Worm (Caenorhabditis elegans) whole organism, L3 larva: ENCODE results near the gene F53F1.3.

Experiments
- R02D3.7 ChIP-seq: fragments of 150-350 bp; optimal IDR thresholded peaks from 2 replicates; lab custom pipeline; 2014; ENCODE audit warnings: missing biosample characterization, missing genetic modification characterization
- ama-1 ChIP-seq: fragments of 150-350 bp; optimal IDR thresholded peaks from 2 replicates; lab custom pipeline; 2018
- ceh-16 ChIP-seq: sonication (generic microtip); optimal IDR thresholded peaks from 2 replicates; lab custom pipeline; 2017; ENCODE audit warnings: missing biosample characterization, missing genetic modification characterization
- ceh-28 ChIP-seq: fragments of 150-350 bp; optimal IDR thresholded peaks from 2 replicates; lab custom pipeline; 2014; ENCODE audit warnings: missing biosample characterization, missing genetic modification reagents, missing genetic modification characterization
- ceh-82 ChIP-seq: fragments of 150-350 bp; optimal IDR thresholded peaks from 2 replicates; lab custom pipeline; 2014; ENCODE audit warnings: missing biosample characterization, missing genetic modification characterization
- egl-5 ChIP-seq: fragments of 150-350 bp; optimal IDR thresholded peaks from 2 replicates; lab custom pipeline; 2017; ENCODE audit warnings: missing biosample characterization, missing genetic modification reagents, missing genetic modification characterization, inconsistent platforms
- elt-1 ChIP-seq: fragments of 150-350 bp; optimal IDR thresholded peaks from 2 replicates; lab custom pipeline; 2014; ENCODE audit warnings: missing biosample characterization, missing genetic modification characterization
- elt-2 ChIP-seq: sonication (generic microtip); optimal IDR thresholded peaks from 2 replicates; lab custom pipeline; 2016; ENCODE audit warnings: missing genetic modification reagents, mild to moderate bottlenecking, missing genetic modification characterization, missing compliant biosample characterization
- elt-3 ChIP-seq, 3 experiments: fragments of 150-350 bp in 1 of 3; sonication (generic microtip) in 2 of 3; optimal IDR thresholded peaks; 2 replicates in 2 of 3; 4 replicates in 1 of 3; lab custom pipeline; 2014 to 2017; ENCODE audit warnings: missing biosample characterization in 3 of 3, missing genetic modification characterization in 3 of 3
- fkh-10 ChIP-seq: sonication (generic microtip); optimal IDR thresholded peaks from 2 replicates; lab custom pipeline; 2017; ENCODE audit warnings: missing biosample characterization, missing genetic modification reagents, missing genetic modification characterization
- hmg-11 ChIP-seq: sonication (generic microtip); optimal IDR thresholded peaks from 2 replicates; lab custom pipeline; 2016; ENCODE audit warnings: missing genetic modification characterization, missing compliant biosample characterization
- jun-1 ChIP-seq: fragments of 150-350 bp; optimal IDR thresholded peaks from 2 replicates; lab custom pipeline; 2014; ENCODE audit warnings: missing biosample characterization, missing genetic modification reagents, missing genetic modification characterization
- lin-39 ChIP-seq: fragments of 150-350 bp; optimal IDR thresholded peaks from 2 replicates; lab custom pipeline; 2018; ENCODE audit warnings: missing biosample characterization, missing genetic modification reagents, missing genetic modification characterization
- lsy-12 ChIP-seq: sonication (generic microtip); optimal IDR thresholded peaks from 2 replicates; lab custom pipeline; 2016; ENCODE audit warnings: mild to moderate bottlenecking, missing genetic modification characterization, missing compliant biosample characterization
- mdl-1 ChIP-seq: fragments of 150-350 bp; optimal IDR thresholded peaks from 2 replicates; lab custom pipeline; 2014; ENCODE audit warnings: missing biosample characterization, missing genetic modification characterization
- mml-1 ChIP-seq: fragments of 150-350 bp; sonication (generic microtip); optimal IDR thresholded peaks from 3 replicates; lab custom pipeline; 2014; ENCODE audit warnings: missing biosample characterization, missing genetic modification characterization
- nfya-1 ChIP-seq: sonication (generic microtip); optimal IDR thresholded peaks from 2 replicates; lab custom pipeline; 2017; ENCODE audit warnings: missing genetic modification characterization, mild to moderate bottlenecking, missing compliant biosample characterization, antibody characterized with exemption, moderate library complexity; ENCODE audit not compliant: insufficient read depth
- nhr-11 ChIP-seq: fragments of 150-350 bp; optimal IDR thresholded peaks from 2 replicates; lab custom pipeline; 2014; ENCODE audit warnings: missing biosample characterization, missing genetic modification characterization
- nhr-12 ChIP-seq: fragments of 150-350 bp; optimal IDR thresholded peaks from 2 replicates; lab custom pipeline; 2014; ENCODE audit warnings: missing biosample characterization, missing genetic modification characterization
- nhr-23 ChIP-seq: fragments of 150-350 bp; optimal IDR thresholded peaks from 2 replicates; lab custom pipeline; 2014; ENCODE audit warnings: missing biosample characterization, missing genetic modification reagents, missing genetic modification characterization
- nhr-237 ChIP-seq: fragments of 150-350 bp; optimal IDR thresholded peaks from 2 replicates; lab custom pipeline; 2014; ENCODE audit warnings: missing biosample characterization, missing genetic modification characterization
- nhr-25 ChIP-seq: sonication (generic microtip); optimal IDR thresholded peaks from 2 replicates; lab custom pipeline; 2017; ENCODE audit warnings: missing biosample characterization, missing genetic modification characterization
- nhr-28 ChIP-seq: fragments of 150-350 bp; optimal IDR thresholded peaks from 2 replicates; lab custom pipeline; 2014; ENCODE audit warnings: missing biosample characterization, missing genetic modification characterization
- nhr-43 ChIP-seq: sonication (generic microtip); optimal IDR thresholded peaks from 2 replicates; lab custom pipeline; 2016; ENCODE audit warnings: mild to moderate bottlenecking, missing genetic modification characterization, missing compliant biosample characterization; ENCODE audit not compliant: poor library complexity, severe bottlenecking
- nhr-67 ChIP-seq: fragments of 150-350 bp; optimal IDR thresholded peaks from 2 replicates; lab custom pipeline; 2014; ENCODE audit warnings: missing biosample characterization, missing genetic modification characterization
- nhr-76 ChIP-seq: fragments of 150-350 bp; sonication (generic microtip); optimal IDR thresholded peaks from 5 replicates; lab custom pipeline; 2014; ENCODE audit warnings: missing biosample characterization, missing genetic modification characterization
- pha-4 ChIP-seq: fragments of 150-350 bp; optimal IDR thresholded peaks from 2 replicates; lab custom pipeline; 2014; ENCODE audit warnings: missing biosample characterization, missing genetic modification reagents, missing genetic modification characterization
- pqm-1 ChIP-seq: fragments of 150-350 bp; optimal IDR thresholded peaks from 2 replicates; lab custom pipeline; 2017; ENCODE audit warnings: missing biosample characterization, missing genetic modification characterization, inconsistent platforms
- sea-2 ChIP-seq: fragments of 150-350 bp; sonication (generic microtip); optimal IDR thresholded peaks from 4 replicates; lab custom pipeline; 2014; ENCODE audit warnings: missing biosample characterization, missing genetic modification reagents, missing genetic modification characterization
- skn-1 ChIP-seq: fragments of 150-350 bp; optimal IDR thresholded peaks from 2 replicates; lab custom pipeline; 2014; ENCODE audit warnings: missing biosample characterization, missing genetic modification characterization
- tbx-2 ChIP-seq: sonication (generic microtip); optimal IDR thresholded peaks from 2 replicates; lab custom pipeline; 2016; ENCODE audit warnings: mild to moderate bottlenecking, missing genetic modification characterization, missing compliant biosample characterization
- unc-39 ChIP-seq: sonication (generic microtip); optimal IDR thresholded peaks from 4 replicates; lab custom pipeline; 2017; ENCODE audit warnings: missing biosample characterization, missing genetic modification characterization
- unc-62 ChIP-seq: fragments of 150-350 bp; sonication (generic microtip); optimal IDR thresholded peaks from 4 replicates; lab custom pipeline; 2014; ENCODE audit warnings: missing biosample characterization, missing genetic modification reagents, missing genetic modification characterization
- zag-1 ChIP-seq: fragments of 150-350 bp; optimal IDR thresholded peaks from 2 replicates; lab custom pipeline; 2014; ENCODE audit warnings: missing biosample characterization, missing genetic modification characterization
- ztf-11 ChIP-seq: fragments of 150-350 bp; optimal IDR thresholded peaks from 2 replicates; lab custom pipeline; 2014; ENCODE audit warnings: missing biosample characterization, missing genetic modification characterization

F53F1.3 gene

DNA sequence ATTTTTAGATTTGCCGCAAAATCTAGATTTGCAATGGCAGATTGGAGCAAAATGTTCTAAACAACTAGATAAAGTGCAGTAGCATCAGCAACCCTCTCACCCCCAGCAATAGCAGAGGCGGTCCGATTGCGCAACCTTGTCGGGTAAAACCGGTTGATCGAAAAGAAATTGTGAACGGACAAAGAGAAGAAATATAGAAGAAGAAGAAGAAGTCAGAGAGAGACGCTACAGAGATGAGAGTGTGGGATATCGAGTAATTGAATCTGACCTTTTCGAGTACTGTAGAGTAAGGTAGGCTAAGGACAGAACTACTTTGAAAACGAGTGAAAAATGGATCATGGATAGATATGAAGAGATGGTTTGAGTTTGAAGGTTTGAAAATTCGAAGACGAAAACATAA, 32.2 kb upstream of the F53F1.3 start:
- peak; percentile 34 for TF ChIP-seq nhr-23 (tag; lab: Kevin White, UChicago)
- TF ChIP-seq elt-1 (tag; lab: Kevin White, UChicago) = peak; percentile 27
- no peak for TF ChIP-seq hmg-11 (tag; lab: Kevin White, UChicago)
- no peak for TF ChIP-seq ceh-82 (tag; lab: Kevin White, UChicago)
- TF ChIP-seq pqm-1 = no peak
- no peak for TF ChIP-seq skn-1
- no peak for TF ChIP-seq ama-1 (lab: Kevin White, UChicago)
- no peak for TF ChIP-seq elt-2 (tag; lab: Kevin White, UChicago)
- TF ChIP-seq ceh-16 (tag; lab: Kevin White, UChicago) = no peak
- no peak for TF ChIP-seq ztf-11 (tag; lab: Kevin White, UChicago)
- no peak for TF ChIP-seq nhr-237 (tag; lab: Kevin White, UChicago)
- TF ChIP-seq nhr-12 (tag; lab: Kevin White, UChicago) = no peak
- TF ChIP-seq nhr-67 = no peak
- TF ChIP-seq egl-5 (tag; lab: Kevin White, UChicago) = no peak
- TF ChIP-seq nhr-11 (tag; lab: Kevin White, UChicago) = no peak
- no peak for TF ChIP-seq unc-39 (tag; lab: Kevin White, UChicago)
- peak; percentile 33 for TF ChIP-seq nhr-43
- no peak for TF ChIP-seq mml-1
- no peak for TF ChIP-seq zag-1 (tag; lab: Kevin White, UChicago)
- TF ChIP-seq lsy-12 (tag; lab: Kevin White, UChicago) = no peak
- TF ChIP-seq R02D3.7 (tag; lab: Kevin White, UChicago) = peak; percentile 19
- TF ChIP-seq ceh-28 (tag; lab: Kevin White, UChicago) = peak; percentile 18
- peak; percentile 82 for TF ChIP-seq nhr-25 (tag; lab: Kevin White, UChicago)
- TF ChIP-seq nfya-1 = peak; percentile 4
- no peak for TF ChIP-seq lin-39 (tag; lab: Kevin White, UChicago)
- TF ChIP-seq, all 47 proteins: peak for 7

DNA sequence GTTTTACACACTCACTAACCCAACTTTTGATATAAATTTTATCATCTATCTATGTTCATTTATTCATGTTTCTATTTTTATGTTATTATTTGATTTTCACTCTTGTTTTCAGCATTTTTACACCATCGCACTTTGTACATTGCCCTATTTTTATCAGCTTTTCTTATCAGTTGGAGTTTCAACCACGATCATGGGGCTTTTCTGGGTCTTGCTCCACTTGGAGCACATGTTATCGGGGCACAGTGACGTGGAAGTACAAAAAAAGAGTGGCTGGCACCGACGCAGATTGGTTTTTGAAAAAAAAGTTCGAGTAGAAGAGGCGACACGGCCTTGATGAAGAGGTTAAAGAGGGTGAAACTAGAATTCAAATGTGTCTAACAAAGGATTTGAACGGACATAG, 30.9 kb upstream of the F53F1.3 start:
- no peak for TF ChIP-seq ceh-82 (tag; lab: Kevin White, UChicago)
- TF ChIP-seq sea-2 = no peak
- TF ChIP-seq jun-1 (tag; lab: Kevin White, UChicago) = peak; percentile 39
- TF ChIP-seq pqm-1 = peak; percentile 96
- peak; percentile 57 for TF ChIP-seq pha-4 (tag; lab: Kevin White, UChicago)
- TF ChIP-seq elt-3 (tag; optimal IDR thresholded peaks at IDR 0.05; lab: Kevin White, UChicago) = no peak
- peak; percentile 4 for TF ChIP-seq nhr-25 (tag; lab: Kevin White, UChicago)
- TF ChIP-seq elt-2 (tag; lab: Kevin White, UChicago) = peak; percentile 99

- TF ChIP-seq unc-62 (GFP tag; lab: Kevin White, UChicago) = no peak
- peak; percentile 96 for TF ChIP-seq nhr-25 (tag; lab: Kevin White, UChicago)
- TF ChIP-seq mdl-1 (tag; lab: Kevin White, UChicago) = peak; percentile 26
- TF ChIP-seq ceh-16 (tag; lab: Kevin White, UChicago) = peak; percentile 36
- TF ChIP-seq lin-39 (tag; lab: Kevin White, UChicago) = no peak
- TF ChIP-seq fkh-10 (GFP tag; lab: Kevin White, UChicago) = no peak
- TF ChIP-seq jun-1 (tag; lab: Kevin White, UChicago) = peak; percentile 0
- TF ChIP-seq nhr-67 = no peak
- peak; percentile 17 for TF ChIP-seq R02D3.7 (tag; lab: Kevin White, UChicago)
- no peak for TF ChIP-seq hmg-11 (tag; lab: Kevin White, UChicago)
- TF ChIP-seq nhr-23 (tag; lab: Kevin White, UChicago) = peak; percentile 88
- TF ChIP-seq tbx-2 = peak; percentile 16
- TF ChIP-seq zag-1 (tag; lab: Kevin White, UChicago) = no peak
- no peak for TF ChIP-seq nhr-237 (tag; lab: Kevin White, UChicago)
- TF ChIP-seq nhr-28 (tag; lab: Kevin White, UChicago) = no peak
- peak in 1 of 3 experiments; percentile 67 for TF ChIP-seq elt-3 (tag; optimal IDR thresholded peaks at IDR 0.05; lab: Kevin White, UChicago)
- TF ChIP-seq lsy-12 (tag; lab: Kevin White, UChicago) = peak; percentile 27
- peak; percentile 54 for TF ChIP-seq elt-1 (tag; lab: Kevin White, UChicago)
- peak; percentile 65 for TF ChIP-seq nhr-43
Observed at ce11 chrV:13380178-13380577, 27.9 kb upstream of the F53F1.3 start, which contains the start of gene ifbp-1. TSS of gene ifbp-1 (minus strand) at chrV:13380262.

- TF ChIP-seq mdl-1 (tag; lab: Kevin White, UChicago) (no peak), nhr-43 (no peak), elt-2 (tag; lab: Kevin White, UChicago) (peak; percentile 85), nhr-28 (tag; lab: Kevin White, UChicago) (no peak), ztf-11 (tag; lab: Kevin White, UChicago) (no peak), pqm-1 (peak; percentile 44), unc-62 (GFP tag; lab: Kevin White, UChicago) (no peak), lsy-12 (tag; lab: Kevin White, UChicago) (no peak), nhr-76 (no peak), skn-1 (no peak), elt-1 (tag; lab: Kevin White, UChicago) (no peak)
Observed at ce11 chrV:13380980-13381379, 27.1 kb upstream of the F53F1.3 start, which contains the start of gene cpz-2. TSS of gene cpz-2 (plus strand) at chrV:13381189.
